Worm (Caenorhabditis elegans) whole organism, mixed stage, embryonic: ENCODE measurements around the gene col-113.

ENCODE experiments used
- M03D4.4 ChIP-seq: sonication (generic microtip); optimal IDR thresholded peaks from 2 replicates; lab custom pipeline; 2017; ENCODE audit warnings: mild to moderate bottlenecking, missing genetic modification characterization, missing compliant biosample characterization
- bed-3 ChIP-seq: fragments of 200-800 bp; sonication (Bioruptor generic); optimal IDR thresholded peaks from 3 replicates; lab custom pipeline; 2018; ENCODE audit warnings: mild to moderate bottlenecking, missing genetic modification characterization, moderate library complexity, missing compliant biosample characterization
- blmp-1 ChIP-seq: fragments of 150-350 bp; optimal IDR thresholded peaks from 2 replicates; lab custom pipeline; 2014; ENCODE audit warnings: missing biosample characterization, missing genetic modification characterization
- ceh-39 ChIP-seq: fragments of 150-350 bp; optimal IDR thresholded peaks from 2 replicates; lab custom pipeline; 2014; ENCODE audit warnings: missing biosample characterization, missing genetic modification characterization
- ceh-43 ChIP-seq: fragments of 200-800 bp; sonication (Bioruptor generic); optimal IDR thresholded peaks from 2 replicates; lab custom pipeline; 2018; ENCODE audit warnings: mild to moderate bottlenecking, missing genetic modification characterization, moderate library complexity, missing compliant biosample characterization
- ceh-83 ChIP-seq: fragments of 200-800 bp; sonication (Bioruptor generic); optimal IDR thresholded peaks from 2 replicates; lab custom pipeline; 2018; ENCODE audit warnings: mild to moderate bottlenecking, missing genetic modification characterization, missing compliant biosample characterization
- ces-1 ChIP-seq: fragments of 150-350 bp; optimal IDR thresholded peaks from 2 replicates; lab custom pipeline; 2014; ENCODE audit warnings: missing biosample characterization, missing genetic modification reagents, missing genetic modification characterization
- elt-1 ChIP-seq: sonication (generic microtip); optimal IDR thresholded peaks from 2 replicates; lab custom pipeline; 2017; ENCODE audit warnings: missing genetic modification characterization, mild to moderate bottlenecking, missing compliant biosample characterization, antibody characterized with exemption, moderate library complexity, borderline replicate concordance; ENCODE audit not compliant: insufficient read depth
- ham-2 ChIP-seq: fragments of 200-800 bp; sonication (Bioruptor generic); optimal IDR thresholded peaks from 2 replicates; lab custom pipeline; 2018; ENCODE audit warnings: mild to moderate bottlenecking, missing genetic modification characterization, missing compliant biosample characterization
- hlh-1 ChIP-seq: fragments of 150-350 bp; optimal IDR thresholded peaks from 2 replicates; lab custom pipeline; 2014; ENCODE audit warnings: missing biosample characterization, missing genetic modification reagents, missing genetic modification characterization
- lin-13 ChIP-seq: fragments of 150-350 bp; optimal IDR thresholded peaks from 2 replicates; lab custom pipeline; 2014; ENCODE audit warnings: missing biosample characterization, missing genetic modification characterization
- lin-32 ChIP-seq: fragments of 200-800 bp; sonication (Bioruptor generic); optimal IDR thresholded peaks from 2 replicates; lab custom pipeline; 2018; ENCODE audit warnings: mild to moderate bottlenecking, missing genetic modification characterization, missing compliant biosample characterization
- lsy-2 ChIP-seq: fragments of 150-350 bp; optimal IDR thresholded peaks from 2 replicates; lab custom pipeline; 2014; ENCODE audit warnings: missing biosample characterization, missing genetic modification characterization
- mab-5 ChIP-seq: fragments of 150-350 bp; optimal IDR thresholded peaks from 2 replicates; lab custom pipeline; 2014; ENCODE audit warnings: missing biosample characterization, missing genetic modification characterization
- mep-1 ChIP-seq: fragments of 150-350 bp; optimal IDR thresholded peaks from 2 replicates; lab custom pipeline; 2017; ENCODE audit warnings: missing biosample characterization, missing genetic modification reagents, missing genetic modification characterization, inconsistent platforms
- nhr-2 ChIP-seq: fragments of 150-350 bp; optimal IDR thresholded peaks from 2 replicates; lab custom pipeline; 2014; ENCODE audit warnings: missing biosample characterization, missing genetic modification characterization
- nhr-237 ChIP-seq: fragments of 150-350 bp; optimal IDR thresholded peaks from 2 replicates; lab custom pipeline; 2014; ENCODE audit warnings: missing biosample characterization, missing genetic modification characterization
- nhr-76 ChIP-seq: sonication (generic microtip); optimal IDR thresholded peaks from 2 replicates; lab custom pipeline; 2017; ENCODE audit warnings: missing biosample characterization, missing genetic modification characterization
- pha-4 ChIP-seq: fragments of 150-350 bp; optimal IDR thresholded peaks from 2 replicates; lab custom pipeline; 2018; ENCODE audit warnings: missing biosample characterization, missing genetic modification reagents, missing genetic modification characterization
- sem-2 ChIP-seq: fragments of 200-800 bp; sonication (Bioruptor generic); optimal IDR thresholded peaks from 2 replicates; lab custom pipeline; 2018; ENCODE audit warnings: mild to moderate bottlenecking, missing genetic modification characterization, missing compliant biosample characterization
- sptf-1 ChIP-seq: sonication (generic microtip); optimal IDR thresholded peaks from 2 replicates; lab custom pipeline; 2017; ENCODE audit warnings: mild to moderate bottlenecking, missing genetic modification characterization, moderate library complexity, missing compliant biosample characterization
- tbx-8 ChIP-seq: fragments of 200-800 bp; sonication (Bioruptor generic); optimal IDR thresholded peaks from 2 replicates; lab custom pipeline; 2018; ENCODE audit warnings: mild to moderate bottlenecking, missing genetic modification characterization, moderate library complexity, missing compliant biosample characterization
- unc-120 ChIP-seq: sonication (generic microtip); optimal IDR thresholded peaks from 2 replicates; lab custom pipeline; 2017; ENCODE audit warnings: missing genetic modification characterization, missing compliant biosample characterization; ENCODE audit not compliant: poor library complexity, severe bottlenecking
- unc-39 ChIP-seq: fragments of 150-350 bp; optimal IDR thresholded peaks from 2 replicates; lab custom pipeline; 2014; ENCODE audit warnings: missing biosample characterization, missing genetic modification characterization
- unc-62 ChIP-seq: fragments of 150-350 bp; optimal IDR thresholded peaks from 2 replicates; lab custom pipeline; 2014; ENCODE audit warnings: missing biosample characterization, missing genetic modification reagents, missing genetic modification characterization
- zip-8 ChIP-seq: fragments of 150-350 bp; optimal IDR thresholded peaks from 2 replicates; lab custom pipeline; 2014; ENCODE audit warnings: missing biosample characterization, missing genetic modification characterization
- ztf-11 ChIP-seq: fragments of 150-350 bp; optimal IDR thresholded peaks from 2 replicates; lab custom pipeline; 2014; ENCODE audit warnings: missing biosample characterization, missing genetic modification characterization

The col-113 gene

DNA sequence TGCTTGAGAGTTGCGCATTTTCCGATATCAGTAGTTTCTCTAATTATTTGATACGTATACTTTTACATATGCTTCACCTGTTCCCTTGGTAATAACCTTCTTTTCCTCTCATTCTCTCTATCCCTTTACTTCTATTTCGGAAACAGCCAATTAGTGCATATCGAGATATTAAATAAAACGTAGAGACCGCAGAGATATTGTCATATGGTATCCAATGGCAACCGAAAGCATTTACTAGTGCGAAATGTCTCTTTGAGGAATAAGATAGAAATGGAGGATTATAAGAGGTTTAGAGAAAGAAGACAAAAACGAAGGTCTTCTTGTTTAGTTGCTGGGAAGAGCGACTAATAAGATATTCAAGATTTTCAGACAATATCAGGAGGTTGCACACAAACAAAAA lies 4.0 kb upstream of the col-113 start, which contains the start of gene maph-9:
TSS of gene maph-9 (plus strand) at position 273 of the 400 bp plus-strand sequence.
- no peak for TF ChIP-seq ham-2 (GFP tag; lab: Kevin White, UChicago)
- TF ChIP-seq lin-32 (GFP tag; lab: Kevin White, UChicago), result no peak
- TF ChIP-seq lsy-2 (tag; lab: Kevin White, UChicago), result peak; percentile 1
- peak; percentile 57 for TF ChIP-seq sptf-1 (tag; lab: Kevin White, UChicago)
- peak; percentile 19 for TF ChIP-seq ceh-43 (GFP tag; lab: Kevin White, UChicago)
- peak; percentile 16 for TF ChIP-seq ztf-11 (tag; lab: Kevin White, UChicago)
- TF ChIP-seq, all 35 proteins: peak for 4

DNA sequence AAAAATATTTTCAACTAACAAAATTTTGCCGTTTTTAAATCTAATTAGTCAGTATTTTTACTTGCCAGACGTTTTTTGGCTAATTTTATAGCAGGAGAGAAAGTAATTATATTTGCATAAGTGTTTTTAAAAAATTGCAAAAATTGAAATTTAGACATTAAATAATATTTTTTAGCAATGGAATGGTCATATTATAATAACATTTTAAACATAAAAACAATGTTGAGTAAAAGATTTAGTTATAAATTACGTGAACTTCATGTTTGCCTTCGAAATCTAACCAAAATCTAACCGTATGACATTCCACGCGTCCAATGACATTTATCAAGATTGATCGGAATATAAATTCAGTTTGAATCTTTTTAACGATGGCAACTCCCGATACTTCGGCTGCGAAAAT lies 2.0 kb upstream of the col-113 start, which contains the start of gene C34D4.2:
TSS of gene C34D4.2 (plus strand) at position 301 of the 400 bp plus-strand sequence.
- TF ChIP-seq bed-3 (GFP tag; lab: Kevin White, UChicago) (no peak), elt-1 (tag; lab: Kevin White, UChicago) (peak; percentile 32)

DNA sequence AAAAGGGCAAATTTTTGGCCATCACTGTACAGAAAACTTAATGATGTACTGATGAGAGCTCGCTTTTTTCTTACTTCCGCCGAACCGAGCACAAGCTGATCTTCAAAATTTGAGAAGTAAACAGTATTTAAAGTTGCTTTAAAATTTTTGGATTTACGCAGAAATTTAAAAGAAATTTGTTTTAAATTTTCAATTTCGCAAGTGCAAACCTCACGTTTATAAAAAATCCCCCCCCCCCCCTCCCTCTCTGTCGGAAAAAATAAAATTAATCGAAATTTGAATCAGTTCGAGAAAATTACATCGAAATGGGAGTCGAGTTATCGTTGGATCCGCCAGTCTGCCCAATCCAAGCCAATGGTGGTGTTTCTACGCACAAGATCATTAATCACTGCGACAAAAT lies 1.1 kb upstream of the col-113 start, which contains the start of gene C34D4.3:
TSS of gene C34D4.3 (plus strand) at position 301 of the 400 bp plus-strand sequence.
- TF ChIP-seq blmp-1 (tag; lab: Kevin White, UChicago) (no peak), nhr-237 (tag; lab: Kevin White, UChicago) (no peak), lsy-2 (tag; lab: Kevin White, UChicago) (no peak), M03D4.4 (tag; lab: Kevin White, UChicago) (no peak), zip-8 (no peak), ztf-11 (tag; lab: Kevin White, UChicago) (no peak), tbx-8 (GFP tag; lab: Kevin White, UChicago) (no peak), lin-32 (GFP tag; lab: Kevin White, UChicago) (no peak)

DNA sequence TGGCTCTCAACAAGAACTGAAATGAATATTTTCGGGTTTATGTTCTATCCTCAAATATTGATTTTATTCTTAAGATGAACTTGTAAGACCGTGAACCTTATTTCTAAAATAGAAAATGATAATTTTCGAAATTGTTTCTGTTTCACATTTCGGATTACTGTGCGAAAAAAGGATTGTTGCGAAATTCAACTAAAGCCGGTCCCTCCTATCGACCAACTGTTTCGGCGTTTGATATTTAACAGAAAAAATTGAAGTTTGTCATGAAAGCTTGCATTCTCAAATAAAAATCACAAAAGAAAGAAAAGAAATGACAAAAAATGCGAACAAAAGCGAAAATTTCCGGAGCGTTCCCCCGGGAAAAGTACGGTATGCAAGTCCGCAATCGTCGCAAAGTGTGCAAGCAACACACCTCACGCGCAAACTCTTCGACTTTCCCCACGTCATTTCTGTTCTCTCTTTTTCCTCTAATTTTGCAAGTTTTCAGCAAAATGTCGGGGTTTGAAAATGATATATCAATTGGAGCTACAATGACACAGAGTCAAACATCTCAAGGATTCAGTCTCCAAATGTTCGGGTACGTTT lies 3.2 kb downstream of the col-113 start, which contains the start of gene C34D4.4:
TSS of gene C34D4.4 (plus strand) at position 342 of the 582 bp plus-strand sequence.
- TF ChIP-seq unc-62 (GFP tag; lab: Kevin White, UChicago) (no peak), ztf-11 (tag; lab: Kevin White, UChicago) (no peak), ceh-83 (GFP tag; lab: Kevin White, UChicago) (no peak), blmp-1 (tag; lab: Kevin White, UChicago) (no peak), lsy-2 (tag; lab: Kevin White, UChicago) (peak; percentile 94), nhr-237 (tag; lab: Kevin White, UChicago) (no peak), lin-13 (peak; percentile 8)
- TF ChIP-seq, all 35 proteins: peak for 2

DNA sequence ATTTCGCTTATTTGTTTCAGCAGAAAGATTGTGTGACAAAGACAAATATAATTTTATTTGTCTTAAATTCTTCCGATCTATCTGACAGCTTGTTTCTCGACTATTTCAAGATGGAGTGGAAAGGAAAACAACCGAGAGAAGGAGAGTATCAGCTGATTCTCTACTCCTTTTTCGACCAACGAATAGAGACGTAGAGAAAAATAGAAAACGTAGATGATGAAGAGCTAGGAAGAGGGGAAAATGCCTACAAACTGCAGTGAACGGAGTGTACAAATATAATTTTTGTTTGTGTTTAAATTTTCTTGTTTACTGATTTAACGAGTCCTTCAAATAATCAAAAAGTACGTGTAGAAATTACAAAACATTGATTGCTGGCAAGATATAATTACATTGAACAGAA lies 4.6 kb downstream of the col-113 start:
- TF ChIP-seq ces-1 (GFP tag; lab: Kevin White, UChicago) (peak; percentile 21), tbx-8 (GFP tag; lab: Kevin White, UChicago) (no peak), ceh-43 (GFP tag; lab: Kevin White, UChicago) (no peak), unc-39 (tag; lab: Kevin White, UChicago) (no peak)
- TF ChIP-seq, all 35 proteins: peak for 1

DNA sequence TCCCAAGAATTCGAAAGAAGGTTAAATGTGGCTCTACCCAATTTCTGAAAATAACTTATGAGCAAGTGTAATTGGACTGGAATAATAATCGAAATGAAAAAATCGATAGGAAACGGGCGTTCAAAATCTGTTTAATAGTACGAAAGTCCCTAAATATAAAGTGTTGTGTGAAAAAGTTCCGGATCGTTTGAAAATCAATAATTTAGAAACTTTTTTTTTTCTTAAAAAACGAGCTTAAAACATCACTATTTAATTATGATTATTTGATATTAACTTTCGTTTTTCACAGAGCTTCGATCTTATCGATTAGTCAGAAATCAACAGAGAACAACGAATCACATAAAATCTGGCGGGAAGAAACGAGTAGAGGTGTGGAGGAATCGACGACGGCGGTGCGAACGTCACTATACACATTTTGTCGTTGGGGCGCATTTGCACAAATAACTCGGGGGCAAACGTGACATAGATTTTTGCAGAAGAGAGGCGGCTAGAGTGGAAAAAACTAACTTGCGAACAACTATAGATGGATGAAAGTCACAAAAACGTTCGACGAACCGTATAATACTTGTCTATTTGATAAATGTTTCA lies 7.5 kb downstream of the col-113 start, which contains the start of gene hecd-1:
TSS of gene hecd-1 (minus strand) at position 51 of the 588 bp plus-strand sequence.
- no peak for TF ChIP-seq hlh-1 (tag; lab: Kevin White, UChicago)
- no peak for TF ChIP-seq bed-3 (GFP tag; lab: Kevin White, UChicago)
- TF ChIP-seq mep-1 (tag; lab: Kevin White, UChicago), result no peak
- no peak for TF ChIP-seq blmp-1 (tag; lab: Kevin White, UChicago)
- TF ChIP-seq unc-120 (tag; lab: Kevin White, UChicago), result no peak
- no peak for TF ChIP-seq ceh-39
- TF ChIP-seq sem-2 (GFP tag; lab: Kevin White, UChicago), result no peak
- TF ChIP-seq ces-1 (GFP tag; lab: Kevin White, UChicago), result no peak
- no peak for TF ChIP-seq pha-4 (tag; lab: Kevin White, UChicago)
- no peak for TF ChIP-seq lsy-2 (tag; lab: Kevin White, UChicago)
- no peak for TF ChIP-seq unc-62 (GFP tag; lab: Kevin White, UChicago)
- no peak for TF ChIP-seq zip-8
- no peak for TF ChIP-seq nhr-76
- no peak for TF ChIP-seq unc-39 (tag; lab: Kevin White, UChicago)
- TF ChIP-seq nhr-2 (tag; lab: Kevin White, UChicago), result no peak
- TF ChIP-seq mab-5 (tag; lab: Kevin White, UChicago), result no peak
- no peak for TF ChIP-seq ztf-11 (tag; lab: Kevin White, UChicago)
